Fruit fly (Drosophila melanogaster): Measurements from ENCODE around the gene CG6048.

CG6048 gene

DNA sequence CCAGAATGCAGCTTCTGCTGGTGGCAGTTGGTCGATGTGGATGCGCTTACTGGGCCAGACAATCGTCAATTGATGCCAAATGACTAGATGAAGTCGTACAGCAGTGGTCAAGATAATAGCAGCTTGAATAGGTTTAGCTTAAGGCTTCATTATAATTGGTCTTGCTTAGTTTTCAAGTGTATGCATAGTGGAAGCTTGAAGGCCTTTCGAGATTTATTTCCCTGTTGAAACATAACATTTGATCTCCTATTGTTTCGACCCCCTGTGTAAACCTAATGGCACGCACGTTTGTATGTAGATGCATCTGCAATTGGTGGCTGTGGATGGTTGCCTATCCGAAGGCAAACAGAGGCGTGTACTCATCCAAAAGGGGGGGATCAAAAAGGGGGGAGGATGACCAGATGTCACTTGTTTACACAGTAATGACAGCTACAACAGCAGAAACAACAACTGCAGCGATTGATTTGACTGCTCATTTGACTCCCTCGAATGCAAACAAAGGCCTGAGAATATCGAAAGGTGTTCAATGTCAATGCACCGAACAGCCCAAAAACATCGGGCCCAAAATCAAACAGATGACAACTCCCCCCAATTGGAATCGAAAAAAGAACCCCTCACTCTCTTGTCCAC is 15.8 kb downstream of the CG6048 start:
- no peak for TF ChIP-seq noc (tag; optimal IDR thresholded peaks at IDR 0.05)

DNA sequence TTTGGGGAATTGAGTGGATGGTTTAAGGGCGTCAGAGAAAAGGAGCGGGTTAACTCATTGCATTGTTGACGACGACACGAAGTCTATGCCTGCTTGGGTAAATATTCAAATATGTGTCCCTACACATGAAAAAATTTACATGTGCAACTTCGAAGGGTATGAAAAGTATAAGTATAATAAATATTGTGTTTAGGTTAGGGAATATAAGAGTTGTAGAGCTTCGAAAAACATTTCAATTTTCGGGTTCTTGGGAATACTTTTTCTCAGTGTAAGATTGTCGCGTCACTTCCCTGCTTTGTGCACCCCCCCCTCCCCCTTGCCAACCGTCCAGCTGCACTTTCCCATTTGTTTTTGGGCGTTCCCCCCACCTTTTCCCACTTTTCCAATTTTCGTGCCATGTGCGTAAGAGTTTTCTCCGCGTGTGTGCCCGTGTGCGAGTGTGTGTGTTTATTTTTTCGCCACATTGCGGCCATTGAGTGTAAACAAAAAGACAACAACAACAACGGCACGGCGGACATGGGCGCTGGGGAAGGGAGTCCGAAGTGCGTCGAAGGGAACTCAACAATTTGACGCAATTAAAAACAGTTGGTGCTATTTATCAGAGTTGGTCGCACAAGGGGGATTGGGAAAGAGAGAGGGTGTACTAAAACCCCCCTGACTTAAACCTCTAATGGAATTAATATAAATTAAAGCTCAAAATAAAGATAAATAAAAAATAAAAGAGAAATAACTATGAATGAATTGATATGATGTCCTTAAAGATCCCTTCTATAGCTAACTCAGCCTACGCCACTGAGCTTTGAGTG is 17.7 kb downstream of the CG6048 start:
- TF ChIP-seq noc (tag; optimal IDR thresholded peaks at IDR 0.05), result no peak

DNA sequence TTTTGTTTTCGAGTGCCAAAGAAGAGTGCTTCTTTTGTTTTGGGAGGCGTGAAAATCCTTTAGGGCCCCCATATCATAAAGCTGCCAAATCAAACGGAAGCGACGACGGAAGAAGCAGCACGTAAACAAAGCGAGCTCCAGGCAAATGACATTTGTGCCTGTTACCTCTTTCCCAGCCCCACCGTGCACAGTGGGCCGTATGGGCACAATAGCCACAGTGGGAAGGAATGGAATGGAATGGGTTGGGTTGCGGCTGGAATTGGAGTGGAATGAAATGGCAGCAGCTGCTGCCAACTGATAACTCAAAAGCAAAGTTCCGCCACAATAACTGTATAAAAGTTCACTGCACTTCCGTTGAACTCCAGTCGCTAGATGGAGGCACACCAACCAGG is 18.3 kb downstream of the CG6048 start:
- TF ChIP-seq noc (tag; optimal IDR thresholded peaks at IDR 0.05), result no peak

DNA sequence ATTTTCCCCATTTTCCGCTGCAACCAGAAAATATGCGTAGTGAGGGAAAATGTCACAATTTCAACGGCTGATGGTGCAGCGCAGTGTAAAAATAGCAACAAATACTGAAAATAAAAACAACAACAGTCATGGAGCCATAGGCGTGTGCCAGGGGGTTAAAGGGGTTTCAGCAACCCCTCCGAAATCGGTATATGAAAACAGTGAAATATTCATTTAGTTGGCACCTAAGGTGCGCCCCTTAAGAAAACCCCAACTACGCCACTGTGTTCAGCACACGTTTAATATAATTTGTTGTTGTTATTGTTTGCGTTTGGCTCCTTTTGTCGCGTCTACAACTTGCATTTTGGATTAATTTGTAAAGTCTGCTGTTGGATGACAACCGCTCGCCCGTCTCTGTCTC is 19.7 kb downstream of the CG6048 start:
- no peak for TF ChIP-seq noc (tag; optimal IDR thresholded peaks at IDR 0.05)

DNA sequence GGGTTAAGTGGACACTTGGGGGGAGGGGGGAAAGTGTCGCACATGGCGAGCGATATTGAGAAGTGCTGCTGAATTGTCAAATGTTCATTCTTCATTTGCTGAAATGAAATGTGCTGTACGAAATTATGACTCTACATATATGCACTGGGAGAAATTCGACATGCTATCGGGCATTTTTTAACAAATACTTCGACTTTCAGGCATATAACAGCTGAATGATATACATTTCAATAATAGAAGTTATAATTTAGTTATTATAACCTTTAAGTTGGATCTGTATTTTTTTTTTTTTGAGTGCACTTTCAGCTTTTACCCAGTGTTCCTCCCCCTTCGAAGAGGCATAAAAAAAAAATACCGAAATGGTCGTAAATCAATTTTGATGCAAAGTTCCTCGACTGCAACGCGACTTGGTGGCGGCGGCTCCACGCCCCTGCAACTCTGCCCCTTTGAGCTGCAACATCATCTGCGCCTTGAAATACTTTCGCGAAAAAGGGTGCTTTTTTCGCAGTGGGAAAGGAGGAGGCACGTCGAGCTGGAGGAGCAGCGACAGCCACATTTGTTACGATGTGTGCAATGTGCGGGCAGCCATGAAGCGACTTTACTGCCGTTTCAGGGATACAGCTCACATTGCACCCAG is 21.1 kb downstream of the CG6048 start:
- TF ChIP-seq noc (tag; optimal IDR thresholded peaks at IDR 0.05), result no peak

DNA sequence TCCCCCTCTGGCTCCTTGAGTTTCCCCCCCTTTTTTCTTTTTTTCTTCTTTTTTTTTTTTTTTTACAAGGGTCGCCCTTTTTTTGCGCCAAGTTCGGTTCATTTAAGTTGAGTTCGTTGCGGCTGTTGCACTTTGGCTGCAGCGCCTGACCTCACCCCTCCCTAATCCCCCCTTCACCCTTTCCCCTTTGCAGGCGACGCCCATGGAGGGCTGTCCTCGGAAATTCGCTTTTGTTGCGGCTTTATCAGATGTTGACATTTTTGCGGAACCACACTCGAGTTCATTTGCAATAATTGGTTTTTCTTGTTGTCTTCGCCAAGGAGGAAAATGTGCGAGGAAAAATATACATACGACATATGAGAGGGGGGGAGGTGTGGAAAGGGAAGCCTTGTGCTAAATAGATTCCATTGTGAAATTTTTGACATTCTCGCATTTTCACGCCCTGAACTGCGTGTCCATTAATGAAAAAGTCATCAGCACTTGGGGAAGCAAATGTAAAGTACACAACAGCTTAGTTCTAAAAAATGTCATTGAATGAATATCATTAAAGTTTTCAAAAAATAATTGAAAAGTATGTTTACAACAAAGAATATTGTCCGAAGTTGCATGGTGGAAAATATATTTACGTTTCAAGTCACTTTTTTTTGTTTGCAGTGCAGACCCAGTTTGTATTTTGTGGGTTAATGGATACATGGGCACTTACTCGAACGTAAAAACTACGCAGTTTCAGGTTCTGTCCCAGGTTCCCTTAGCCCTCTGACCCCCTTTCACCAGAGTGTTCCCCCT is 22.2 kb downstream of the CG6048 start:
- no peak for TF ChIP-seq noc (tag; optimal IDR thresholded peaks at IDR 0.05)

DNA sequence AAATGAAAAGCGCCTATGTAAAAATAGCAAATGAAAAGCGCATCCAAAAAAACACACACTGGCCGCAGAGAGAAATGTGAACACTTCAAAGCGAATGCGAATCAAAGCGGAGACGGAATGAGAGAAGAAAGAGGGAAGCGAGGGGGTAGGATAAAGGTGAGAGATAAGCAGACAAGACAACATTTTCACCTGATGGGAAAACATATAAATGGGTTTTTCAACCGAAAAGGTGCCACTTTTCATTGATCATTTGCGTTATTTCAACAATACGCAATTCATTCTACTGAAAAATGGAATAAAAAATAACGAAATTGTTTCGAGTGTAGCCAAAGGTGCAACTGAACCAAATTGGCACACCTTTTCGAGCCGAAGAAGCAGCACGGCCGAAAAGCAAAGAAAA is 24.7 kb downstream of the CG6048 start:
- TF ChIP-seq noc (tag; optimal IDR thresholded peaks at IDR 0.05), result no peak

DNA sequence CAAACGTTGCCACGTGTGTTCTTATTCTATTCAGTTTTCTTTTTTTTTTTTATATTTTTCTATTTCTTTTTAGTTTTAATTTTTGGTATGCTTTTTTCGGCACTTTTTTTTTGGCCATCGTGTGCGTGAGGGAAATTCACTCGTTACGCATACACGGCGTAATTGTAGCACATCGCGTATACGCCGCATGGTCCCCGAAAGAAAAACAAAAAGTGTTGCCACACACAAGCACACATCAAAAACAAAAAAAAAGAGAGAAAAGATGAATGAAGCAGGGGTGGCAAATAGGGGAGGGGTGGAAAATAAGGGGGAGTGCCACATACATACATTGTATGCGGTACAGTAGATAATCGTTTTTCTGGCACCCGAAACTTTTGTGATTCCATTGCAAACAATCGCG is 25.4 kb downstream of the CG6048 start:
- TF ChIP-seq noc (tag; optimal IDR thresholded peaks at IDR 0.05), result no peak

DNA sequence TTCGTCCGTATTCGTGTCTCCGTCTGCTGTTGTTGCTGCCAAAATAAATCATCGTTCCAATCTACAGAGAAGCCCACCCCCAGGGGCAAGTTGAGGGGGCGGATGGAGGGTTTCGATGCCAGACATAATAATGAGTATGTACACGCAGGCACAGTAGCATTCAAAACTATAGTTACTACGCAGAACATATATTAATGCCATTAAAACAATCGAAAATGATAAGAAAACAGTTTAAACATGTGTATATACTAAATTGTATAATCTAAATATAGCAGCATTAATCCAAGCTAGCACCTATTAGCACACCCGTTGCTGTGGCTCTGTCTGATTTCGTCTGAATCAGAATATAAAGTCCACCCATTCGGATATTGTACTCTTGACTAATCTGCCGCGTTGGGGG is 28.5 kb downstream of the CG6048 start:
- peak; percentile 84 for TF ChIP-seq noc (tag; optimal IDR thresholded peaks at IDR 0.05)

DNA sequence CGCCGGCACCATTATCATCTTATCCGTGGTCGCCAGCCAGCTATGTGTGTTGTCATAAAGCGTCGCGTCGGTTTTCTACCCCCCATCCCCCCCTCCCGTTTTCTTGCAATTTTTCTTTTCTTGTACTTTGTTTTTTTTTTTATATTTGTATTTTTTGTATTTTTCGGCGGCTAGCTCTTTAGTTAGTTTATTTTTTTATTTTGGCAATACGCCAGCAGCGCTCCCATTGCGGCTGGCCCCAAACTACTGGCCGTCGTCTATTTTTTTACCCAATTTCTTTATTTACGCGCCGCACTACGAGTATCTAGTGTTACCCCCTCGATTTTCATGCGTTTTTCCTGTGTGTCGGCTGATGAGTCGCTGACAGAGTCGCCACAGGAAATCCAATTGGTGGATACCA is 29.0 kb downstream of the CG6048 start:
- no peak for TF ChIP-seq noc (tag; optimal IDR thresholded peaks at IDR 0.05)

DNA sequence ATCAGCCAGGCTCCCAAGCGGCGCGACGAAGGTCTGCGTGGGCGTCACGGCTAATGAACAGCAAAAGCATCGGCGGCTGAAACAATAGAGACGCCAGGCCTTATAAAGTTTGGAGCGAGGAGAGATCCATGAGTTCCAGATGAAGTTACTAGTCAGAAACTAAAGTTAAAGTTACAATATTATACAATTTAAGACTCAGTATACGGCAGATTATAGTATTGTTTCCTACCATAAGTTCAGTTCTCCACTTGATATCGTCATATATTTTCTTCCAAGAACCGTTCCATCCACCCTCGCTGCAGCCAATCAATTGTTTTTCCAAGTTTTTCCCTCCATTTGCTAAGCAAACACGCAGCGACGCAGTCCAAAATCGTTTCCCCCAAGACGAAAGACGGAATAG is 31.0 kb downstream of the CG6048 start:
- TF ChIP-seq noc (tag; optimal IDR thresholded peaks at IDR 0.05), result no peak

DNA sequence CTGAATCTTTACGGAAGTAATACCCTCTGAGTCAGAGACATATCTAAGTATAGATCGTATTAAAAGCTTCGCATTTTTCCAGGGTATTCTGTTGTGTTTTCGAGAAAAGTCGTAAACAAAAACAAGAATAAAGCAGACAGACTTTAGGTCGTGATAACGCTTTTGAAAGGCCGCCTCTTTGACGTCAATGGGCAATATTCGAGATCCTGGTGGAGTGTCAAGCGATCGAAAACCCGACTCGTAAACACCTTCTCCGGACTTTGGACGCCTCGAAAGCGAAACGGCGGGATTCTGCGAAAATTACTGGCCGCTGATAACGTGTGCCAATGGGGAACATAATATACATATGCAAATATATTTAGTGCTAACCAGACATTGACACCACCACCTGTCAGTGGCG is 35.0 kb downstream of the CG6048 start:
- TF ChIP-seq noc (tag; optimal IDR thresholded peaks at IDR 0.05), result no peak

DNA sequence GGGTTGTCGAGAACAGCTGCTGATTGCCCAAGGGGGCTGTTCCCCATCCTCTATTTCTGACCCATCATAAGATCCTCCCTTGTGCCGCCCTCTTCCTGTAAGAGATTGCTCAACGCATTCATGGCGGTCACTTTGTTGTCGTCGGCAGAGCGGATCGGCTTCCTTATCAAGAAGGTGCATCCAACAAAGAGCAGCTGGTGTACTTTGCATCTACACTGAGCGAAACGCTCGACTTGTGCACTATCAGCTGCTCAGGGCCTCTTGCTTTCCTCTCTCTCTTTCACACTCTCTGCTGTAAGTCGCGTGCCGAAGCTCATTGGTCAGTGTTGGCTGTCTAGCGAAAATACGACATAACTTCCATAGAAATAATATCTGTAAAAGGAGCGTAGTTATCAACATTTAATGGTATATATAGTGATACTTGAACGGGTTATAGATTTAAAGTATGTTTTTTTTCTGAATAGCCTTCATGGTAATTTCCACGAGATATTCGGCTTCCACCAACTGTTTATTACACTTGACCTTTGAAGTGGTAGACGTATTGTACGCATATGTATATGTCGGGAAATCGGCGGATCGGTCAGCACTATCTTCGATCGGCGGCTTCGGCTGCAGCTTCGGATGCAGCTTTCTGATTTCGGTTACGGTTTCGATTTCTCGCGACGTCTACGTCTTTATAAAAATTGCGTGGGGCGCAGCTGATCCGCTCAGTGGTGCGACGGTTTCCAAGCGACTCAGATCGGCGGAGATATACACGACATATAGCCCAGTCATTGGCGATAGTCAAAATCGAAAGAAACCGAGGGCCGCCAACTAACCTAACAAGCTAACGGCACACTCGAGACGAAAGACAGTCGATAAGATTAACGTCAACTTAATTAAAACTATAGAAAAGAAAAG is 36.0 kb downstream of the CG6048 start, which contains the start of gene CG5966:
TSS of gene CG5966 (plus strand) at position 704 of the 900 bp plus-strand sequence.
- TF ChIP-seq noc (tag; optimal IDR thresholded peaks at IDR 0.05), result no peak

DNA sequence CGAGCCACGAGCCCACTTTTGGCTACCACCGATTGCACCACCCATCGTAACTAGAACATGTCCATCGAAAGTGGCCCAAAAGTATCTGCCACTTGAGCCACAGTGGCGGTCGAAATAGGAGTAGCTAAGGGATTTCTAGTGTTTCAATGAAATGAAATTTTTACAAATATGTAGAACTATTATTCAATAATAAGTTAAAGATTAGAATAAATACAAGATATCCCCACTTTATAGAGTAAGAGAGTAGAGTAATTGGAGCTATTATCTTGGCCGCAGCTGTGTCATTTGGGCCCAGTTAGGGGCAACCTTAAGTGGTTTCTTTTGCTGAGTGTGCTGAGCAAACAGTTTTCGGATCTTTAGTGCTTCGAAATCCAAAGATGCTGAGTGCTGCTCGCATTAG is 37.0 kb downstream of the CG6048 start:
- TF ChIP-seq noc (tag; optimal IDR thresholded peaks at IDR 0.05), result no peak

DNA sequence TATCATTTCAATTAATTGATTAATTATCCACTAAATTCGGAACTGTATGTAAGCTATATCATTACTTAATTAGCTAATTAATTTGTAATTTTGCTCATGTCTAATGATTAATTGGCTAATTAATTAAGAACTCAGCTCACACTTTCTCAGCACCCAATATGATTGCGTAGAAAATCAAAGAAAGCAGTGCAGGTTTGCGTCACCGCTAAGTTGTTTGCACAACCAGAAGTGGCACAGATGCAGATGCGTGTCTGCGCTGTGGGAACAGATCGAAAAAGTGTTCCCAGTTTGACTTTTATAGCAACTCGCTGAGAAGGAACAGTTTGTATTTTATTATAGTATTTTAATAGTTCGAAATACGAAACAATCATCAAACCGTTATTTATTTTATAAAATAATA is 39.8 kb downstream of the CG6048 start:
- no peak for TF ChIP-seq noc (tag; optimal IDR thresholded peaks at IDR 0.05)
